Worm (Caenorhabditis elegans) whole organism, L3 larva: Measurements from ENCODE around the gene C06G1.1.
A peak's percentile ranks its signal among the peaks of the same experiment; 100 is the strongest.

ENCODE experiments used
- R02D3.7 ChIP-seq: fragments of 150-350 bp; optimal IDR thresholded peaks from 2 replicates; lab custom pipeline; 2014; ENCODE audit warnings: missing biosample characterization, missing genetic modification characterization
- ZK546.5 ChIP-seq: sonication (generic microtip); optimal IDR thresholded peaks from 2 replicates; lab custom pipeline; 2017; ENCODE audit warnings: missing biosample characterization, missing genetic modification characterization
- aly-2 ChIP-seq: fragments of 150-350 bp; optimal IDR thresholded peaks from 2 replicates; lab custom pipeline; 2014; ENCODE audit warnings: missing biosample characterization, missing genetic modification characterization
- ama-1 ChIP-seq: fragments of 150-350 bp; optimal IDR thresholded peaks from 2 replicates; lab custom pipeline; 2018
- ceh-16 ChIP-seq: sonication (generic microtip); optimal IDR thresholded peaks from 2 replicates; lab custom pipeline; 2017; ENCODE audit warnings: missing biosample characterization, missing genetic modification characterization
- ceh-82 ChIP-seq: fragments of 150-350 bp; optimal IDR thresholded peaks from 2 replicates; lab custom pipeline; 2014; ENCODE audit warnings: missing biosample characterization, missing genetic modification characterization
- ceh-9 ChIP-seq: sonication (generic microtip); optimal IDR thresholded peaks from 2 replicates; lab custom pipeline; 2018; ENCODE audit warnings: missing biosample characterization, missing genetic modification characterization
- egl-27 ChIP-seq: sonication (generic microtip); optimal IDR thresholded peaks from 4 replicates; lab custom pipeline; 2017; ENCODE audit warnings: missing biosample characterization, missing genetic modification reagents, missing genetic modification characterization
- egl-5 ChIP-seq: fragments of 150-350 bp; optimal IDR thresholded peaks from 2 replicates; lab custom pipeline; 2017; ENCODE audit warnings: missing biosample characterization, missing genetic modification reagents, missing genetic modification characterization, inconsistent platforms
- elt-2 ChIP-seq: sonication (generic microtip); optimal IDR thresholded peaks from 2 replicates; lab custom pipeline; 2016; ENCODE audit warnings: missing genetic modification reagents, mild to moderate bottlenecking, missing genetic modification characterization, missing compliant biosample characterization
- elt-3 ChIP-seq, 3 experiments: fragments of 150-350 bp in 1 of 3; sonication (generic microtip) in 2 of 3; optimal IDR thresholded peaks; 2 replicates in 2 of 3; 4 replicates in 1 of 3; lab custom pipeline; 2014 to 2017; ENCODE audit warnings: missing biosample characterization in 3 of 3, missing genetic modification characterization in 3 of 3
- eor-1 ChIP-seq, 2 experiments: fragments of 150-350 bp; optimal IDR thresholded peaks; 2 replicates each; lab custom pipeline; 2014 to 2018; ENCODE audit warnings: missing biosample characterization in 2 of 2, missing genetic modification characterization in 2 of 2
- hmg-11 ChIP-seq: sonication (generic microtip); optimal IDR thresholded peaks from 2 replicates; lab custom pipeline; 2016; ENCODE audit warnings: missing genetic modification characterization, missing compliant biosample characterization
- jun-1 ChIP-seq: fragments of 150-350 bp; optimal IDR thresholded peaks from 2 replicates; lab custom pipeline; 2014; ENCODE audit warnings: missing biosample characterization, missing genetic modification reagents, missing genetic modification characterization
- lin-15B ChIP-seq: fragments of 150-350 bp; optimal IDR thresholded peaks from 2 replicates; lab custom pipeline; 2014; ENCODE audit warnings: missing biosample characterization, missing genetic modification characterization
- lin-39 ChIP-seq: fragments of 150-350 bp; optimal IDR thresholded peaks from 2 replicates; lab custom pipeline; 2018; ENCODE audit warnings: missing biosample characterization, missing genetic modification reagents, missing genetic modification characterization
- lsy-12 ChIP-seq: sonication (generic microtip); optimal IDR thresholded peaks from 2 replicates; lab custom pipeline; 2016; ENCODE audit warnings: mild to moderate bottlenecking, missing genetic modification characterization, missing compliant biosample characterization
- mdl-1 ChIP-seq: fragments of 150-350 bp; optimal IDR thresholded peaks from 2 replicates; lab custom pipeline; 2014; ENCODE audit warnings: missing biosample characterization, missing genetic modification characterization
- mml-1 ChIP-seq: fragments of 150-350 bp; sonication (generic microtip); optimal IDR thresholded peaks from 3 replicates; lab custom pipeline; 2014; ENCODE audit warnings: missing biosample characterization, missing genetic modification characterization
- nfya-1 ChIP-seq: sonication (generic microtip); optimal IDR thresholded peaks from 2 replicates; lab custom pipeline; 2017; ENCODE audit warnings: missing genetic modification characterization, mild to moderate bottlenecking, missing compliant biosample characterization, antibody characterized with exemption, moderate library complexity; ENCODE audit not compliant: insufficient read depth
- nhr-11 ChIP-seq: fragments of 150-350 bp; optimal IDR thresholded peaks from 2 replicates; lab custom pipeline; 2014; ENCODE audit warnings: missing biosample characterization, missing genetic modification characterization
- nhr-12 ChIP-seq: fragments of 150-350 bp; optimal IDR thresholded peaks from 2 replicates; lab custom pipeline; 2014; ENCODE audit warnings: missing biosample characterization, missing genetic modification characterization
- nhr-23 ChIP-seq: fragments of 150-350 bp; optimal IDR thresholded peaks from 2 replicates; lab custom pipeline; 2014; ENCODE audit warnings: missing biosample characterization, missing genetic modification reagents, missing genetic modification characterization
- nhr-237 ChIP-seq: fragments of 150-350 bp; optimal IDR thresholded peaks from 2 replicates; lab custom pipeline; 2014; ENCODE audit warnings: missing biosample characterization, missing genetic modification characterization
- nhr-25 ChIP-seq: sonication (generic microtip); optimal IDR thresholded peaks from 2 replicates; lab custom pipeline; 2017; ENCODE audit warnings: missing biosample characterization, missing genetic modification characterization
- nhr-28 ChIP-seq: fragments of 150-350 bp; optimal IDR thresholded peaks from 2 replicates; lab custom pipeline; 2014; ENCODE audit warnings: missing biosample characterization, missing genetic modification characterization
- nhr-43 ChIP-seq: sonication (generic microtip); optimal IDR thresholded peaks from 2 replicates; lab custom pipeline; 2016; ENCODE audit warnings: mild to moderate bottlenecking, missing genetic modification characterization, missing compliant biosample characterization; ENCODE audit not compliant: poor library complexity, severe bottlenecking
- nhr-67 ChIP-seq: fragments of 150-350 bp; optimal IDR thresholded peaks from 2 replicates; lab custom pipeline; 2014; ENCODE audit warnings: missing biosample characterization, missing genetic modification characterization
- nhr-76 ChIP-seq: fragments of 150-350 bp; sonication (generic microtip); optimal IDR thresholded peaks from 5 replicates; lab custom pipeline; 2014; ENCODE audit warnings: missing biosample characterization, missing genetic modification characterization
- nhr-77 ChIP-seq: fragments of 150-350 bp; optimal IDR thresholded peaks from 2 replicates; lab custom pipeline; 2014; ENCODE audit warnings: missing biosample characterization, missing genetic modification characterization
- pha-4 ChIP-seq: fragments of 150-350 bp; optimal IDR thresholded peaks from 2 replicates; lab custom pipeline; 2014; ENCODE audit warnings: missing biosample characterization, missing genetic modification reagents, missing genetic modification characterization
- pqm-1 ChIP-seq: fragments of 150-350 bp; optimal IDR thresholded peaks from 2 replicates; lab custom pipeline; 2017; ENCODE audit warnings: missing biosample characterization, missing genetic modification characterization, inconsistent platforms
- sea-2 ChIP-seq: fragments of 150-350 bp; sonication (generic microtip); optimal IDR thresholded peaks from 4 replicates; lab custom pipeline; 2014; ENCODE audit warnings: missing biosample characterization, missing genetic modification reagents, missing genetic modification characterization
- skn-1 ChIP-seq: fragments of 150-350 bp; optimal IDR thresholded peaks from 2 replicates; lab custom pipeline; 2014; ENCODE audit warnings: missing biosample characterization, missing genetic modification characterization
- snpc-4 ChIP-seq: fragments of 150-350 bp; optimal IDR thresholded peaks from 2 replicates; lab custom pipeline; 2014; ENCODE audit warnings: missing biosample characterization, missing genetic modification characterization
- tbx-2 ChIP-seq: sonication (generic microtip); optimal IDR thresholded peaks from 2 replicates; lab custom pipeline; 2016; ENCODE audit warnings: mild to moderate bottlenecking, missing genetic modification characterization, missing compliant biosample characterization
- unc-62 ChIP-seq: fragments of 150-350 bp; sonication (generic microtip); optimal IDR thresholded peaks from 4 replicates; lab custom pipeline; 2014; ENCODE audit warnings: missing biosample characterization, missing genetic modification reagents, missing genetic modification characterization
- zag-1 ChIP-seq: fragments of 150-350 bp; optimal IDR thresholded peaks from 2 replicates; lab custom pipeline; 2014; ENCODE audit warnings: missing biosample characterization, missing genetic modification characterization
- ztf-11 ChIP-seq: fragments of 150-350 bp; optimal IDR thresholded peaks from 2 replicates; lab custom pipeline; 2014; ENCODE audit warnings: missing biosample characterization, missing genetic modification characterization
- ztf-4 ChIP-seq: fragments of 150-350 bp; optimal IDR thresholded peaks from 2 replicates; lab custom pipeline; 2014; ENCODE audit warnings: missing biosample characterization, missing genetic modification characterization

C06G1.1 gene

ce11 chrX:16678097-16678496 lies 44.9 kb downstream of the C06G1.1 start:
- peak; percentile 54 for TF ChIP-seq elt-2 (tag; lab: Kevin White, UChicago)
- no peak for TF ChIP-seq unc-62 (GFP tag; lab: Kevin White, UChicago)
- no peak for TF ChIP-seq nhr-28 (tag; lab: Kevin White, UChicago)
- peak; percentile 40 for TF ChIP-seq pqm-1 (tag; lab: Kevin White, UChicago)
- no peak for TF ChIP-seq ama-1 (lab: Kevin White, UChicago)
- TF ChIP-seq aly-2 (tag; lab: Kevin White, UChicago) = no peak
- TF ChIP-seq hmg-11 (tag; lab: Kevin White, UChicago) = no peak
- no peak for TF ChIP-seq R02D3.7 (tag; lab: Kevin White, UChicago)
- TF ChIP-seq mdl-1 (tag; lab: Kevin White, UChicago) = no peak
- TF ChIP-seq tbx-2 (tag; lab: Kevin White, UChicago) = no peak
- TF ChIP-seq pha-4 (tag; lab: Kevin White, UChicago) = peak; percentile 54
- no peak for TF ChIP-seq nhr-25
- TF ChIP-seq nhr-43 (tag; lab: Kevin White, UChicago) = no peak
- no peak for TF ChIP-seq skn-1 (tag; lab: Kevin White, UChicago)
- TF ChIP-seq lin-39 (tag; lab: Kevin White, UChicago) = no peak
- no peak for TF ChIP-seq nfya-1 (tag; lab: Kevin White, UChicago)
- TF ChIP-seq ceh-9 (tag; lab: Kevin White, UChicago) = no peak
- TF ChIP-seq nhr-23 = no peak
- TF ChIP-seq lin-15B (tag; lab: Kevin White, UChicago) = no peak
- no peak for TF ChIP-seq ztf-4 (tag; lab: Kevin White, UChicago)
- no peak for TF ChIP-seq nhr-67 (tag; lab: Kevin White, UChicago)
- no peak for TF ChIP-seq nhr-237
- TF ChIP-seq nhr-12 = no peak
- TF ChIP-seq snpc-4 (tag; lab: Kevin White, UChicago) = no peak
- TF ChIP-seq zag-1 (tag; lab: Kevin White, UChicago) = no peak
- no peak for TF ChIP-seq elt-3 (tag; optimal IDR thresholded peaks at IDR 0.05; lab: Kevin White, UChicago)
- TF ChIP-seq, all 47 proteins: peak for 3

ce11 chrX:16679117-16679590 lies 46.0 kb downstream of the C06G1.1 start, which contains the start of gene F22H10.2:
F22H10.2 (plus strand) TSS chrX:16679540.
- TF ChIP-seq pha-4 (tag; lab: Kevin White, UChicago) = peak; percentile 65
- TF ChIP-seq ama-1 (lab: Kevin White, UChicago) = no peak
- no peak for TF ChIP-seq nhr-77 (tag; lab: Kevin White, UChicago)
- no peak for TF ChIP-seq egl-27 (tag; lab: Kevin White, UChicago)
- TF ChIP-seq skn-1 (tag; lab: Kevin White, UChicago) = no peak
- no peak for TF ChIP-seq egl-5 (tag; lab: Kevin White, UChicago)
- peak; percentile 86 for TF ChIP-seq pqm-1 (tag; lab: Kevin White, UChicago)
- TF ChIP-seq ceh-82 = no peak
- TF ChIP-seq ztf-11 (tag; lab: Kevin White, UChicago) = no peak
- no peak for TF ChIP-seq nhr-28 (tag; lab: Kevin White, UChicago)
- TF ChIP-seq nhr-23 = no peak
- TF ChIP-seq lin-15B (tag; lab: Kevin White, UChicago) = no peak
- TF ChIP-seq nhr-43 (tag; lab: Kevin White, UChicago) = no peak
- no peak for TF ChIP-seq ZK546.5 (tag; lab: Kevin White, UChicago)
- no peak for TF ChIP-seq nhr-76
- no peak for TF ChIP-seq sea-2 (GFP tag; lab: Kevin White, UChicago)
- no peak for TF ChIP-seq nhr-11 (tag; lab: Kevin White, UChicago)
- no peak for TF ChIP-seq lsy-12 (tag; lab: Kevin White, UChicago)
- TF ChIP-seq ceh-16 = no peak
- no peak for TF ChIP-seq aly-2 (tag; lab: Kevin White, UChicago)
- no peak for TF ChIP-seq eor-1 (tag; optimal IDR thresholded peaks at IDR 0.05; lab: Kevin White, UChicago)
- no peak for TF ChIP-seq ztf-4 (tag; lab: Kevin White, UChicago)
- TF ChIP-seq mdl-1 (tag; lab: Kevin White, UChicago) = no peak
- no peak for TF ChIP-seq nhr-12
- no peak for TF ChIP-seq lin-39 (tag; lab: Kevin White, UChicago)
- TF ChIP-seq hmg-11 (tag; lab: Kevin White, UChicago) = no peak
- no peak for TF ChIP-seq mml-1 (tag; lab: Kevin White, UChicago)
- no peak for TF ChIP-seq snpc-4 (tag; lab: Kevin White, UChicago)
- peak; percentile 27 for TF ChIP-seq jun-1
- TF ChIP-seq elt-2 (tag; lab: Kevin White, UChicago) = peak; percentile 80
- no peak for TF ChIP-seq nhr-237
